Fruit fly (Drosophila melanogaster) whole organism, wandering third instar larva: ENCODE measurements around the gene Pgk.

Experiments
- Abd-B ChIP-seq: fragments of >200 bp; optimal IDR thresholded peaks from 2 replicates; lab custom pipeline; 2017; ENCODE audit warnings: missing biosample characterization, missing genetic modification characterization
- CG32264 ChIP-seq: fragments of 200-800 bp; sonication (Bioruptor generic); optimal IDR thresholded peaks from 2 replicates; lab custom pipeline; 2016; ENCODE audit warnings: missing biosample characterization, missing genetic modification characterization
- CG9705 ChIP-seq: fragments of 200-800 bp; sonication (Bioruptor generic); optimal IDR thresholded peaks from 2 replicates; lab custom pipeline; 2018; ENCODE audit warnings: missing biosample characterization, mild to moderate bottlenecking, missing genetic modification characterization
- CrebA ChIP-seq: fragments of 200-800 bp; sonication (Bioruptor generic); optimal IDR thresholded peaks from 2 replicates; lab custom pipeline; 2016; ENCODE audit warnings: missing biosample characterization, mild to moderate bottlenecking, missing genetic modification characterization, borderline replicate concordance
- Dfd ChIP-seq: fragments of >200 bp; optimal IDR thresholded peaks from 2 replicates; lab custom pipeline; 2017; ENCODE audit warnings: missing biosample characterization, missing genetic modification characterization
- Dif ChIP-seq: fragments of 200-275, 200-300 bp; sonication (Bioruptor generic); optimal IDR thresholded peaks from 2 replicates; lab custom pipeline; 2018; ENCODE audit warnings: missing biosample characterization, missing genetic modification characterization; ENCODE audit not compliant: partially characterized antibody
- GATAd ChIP-seq: sonication (Bioruptor generic); optimal IDR thresholded peaks from 2 replicates; lab custom pipeline; 2016; ENCODE audit warnings: missing biosample characterization, missing genetic modification characterization
- HLH106 ChIP-seq: fragments of 200-800 bp; optimal IDR thresholded peaks from 3 replicates; lab custom pipeline; 2019; ENCODE audit warnings: missing biosample characterization, mild to moderate bottlenecking, missing genetic modification characterization, moderate library complexity
- Hnf4 ChIP-seq: fragments of 200-800 bp; sonication (Bioruptor generic); optimal IDR thresholded peaks from 2 replicates; lab custom pipeline; 2016; ENCODE audit warnings: missing biosample characterization, mild to moderate bottlenecking, missing genetic modification characterization
- Hr78 ChIP-seq: fragments of >200 bp; optimal IDR thresholded peaks from 2 replicates; lab custom pipeline; 2017; ENCODE audit warnings: missing biosample characterization, missing genetic modification characterization
- Hr83 ChIP-seq: fragments of 200-300 bp; sonication (Bioruptor generic); optimal IDR thresholded peaks from 2 replicates; lab custom pipeline; 2016; ENCODE audit warnings: missing biosample characterization, mild to moderate bottlenecking, missing genetic modification characterization, moderate library complexity; ENCODE audit not compliant: poor library complexity, severe bottlenecking
- Jra ChIP-seq: sonication (Bioruptor generic); optimal IDR thresholded peaks from 2 replicates; lab custom pipeline; 2016; ENCODE audit warnings: missing biosample characterization, missing genetic modification characterization
- Mio ChIP-seq: sonication (Bioruptor generic); optimal IDR thresholded peaks from 2 replicates; lab custom pipeline; 2016; ENCODE audit warnings: missing biosample characterization, missing genetic modification characterization
- Myc ChIP-seq: fragments of >200 bp; optimal IDR thresholded peaks from 2 replicates; lab custom pipeline; 2017
- N ChIP-seq: fragments of >200 bp; optimal IDR thresholded peaks from 2 replicates; lab custom pipeline; 2018; ENCODE audit warnings: missing biosample characterization, missing external identifiers, missing genetic modification characterization
- OdsH ChIP-seq: fragments of 200-800 bp; sonication (Bioruptor generic); optimal IDR thresholded peaks from 2 replicates; lab custom pipeline; 2016; ENCODE audit warnings: missing biosample characterization, mild to moderate bottlenecking, missing genetic modification characterization
- Rel ChIP-seq, 2 experiments: fragments of 200-800 bp; sonication (Bioruptor generic) in 1 of 2; optimal IDR thresholded peaks; 2 replicates in 1 of 2; 3 replicates in 1 of 2; lab custom pipeline; 2016 to 2019; ENCODE audit warnings: mild to moderate bottlenecking in 2 of 2, missing biosample characterization in 2 of 2, missing genetic modification characterization in 2 of 2, moderate library complexity in 1 of 2
- Sp1 ChIP-seq: fragments of 200-800 bp; sonication (Bioruptor generic); optimal IDR thresholded peaks from 3 replicates; lab custom pipeline; 2019; ENCODE audit warnings: missing biosample characterization, mild to moderate bottlenecking, missing genetic modification characterization, moderate library complexity
- Vsx2 ChIP-seq: fragments of 200-300, 225-300 bp; sonication (Bioruptor generic); optimal IDR thresholded peaks from 2 replicates; lab custom pipeline; 2018; ENCODE audit warnings: missing biosample characterization, missing genetic modification characterization; ENCODE audit not compliant: partially characterized antibody
- br ChIP-seq: fragments of 200-800 bp; sonication (Bioruptor generic); optimal IDR thresholded peaks from 2 replicates; lab custom pipeline; 2016; ENCODE audit warnings: missing biosample characterization, missing genetic modification characterization
- brk ChIP-seq: fragments of 200-800 bp; sonication (Bioruptor generic); optimal IDR thresholded peaks from 2 replicates; lab custom pipeline; 2016; ENCODE audit warnings: missing biosample characterization, mild to moderate bottlenecking, missing genetic modification characterization
- dl ChIP-seq, 2 experiments: fragments of 175-275, 200-275 bp in 1 of 2; fragments of 200-275 bp in 1 of 2; sonication (Bioruptor generic); optimal IDR thresholded peaks; lab custom pipeline; 2018; ENCODE audit warnings: mild to moderate bottlenecking in 2 of 2, missing biosample characterization in 2 of 2, missing genetic modification characterization in 2 of 2, moderate library complexity in 2 of 2; ENCODE audit not compliant: partially characterized antibody in 2 of 2, insufficient read depth in 1 of 2
- dmrt93B ChIP-seq: fragments of 200-800 bp; sonication (Bioruptor generic); optimal IDR thresholded peaks from 2 replicates; lab custom pipeline; 2018; ENCODE audit warnings: missing biosample characterization, mild to moderate bottlenecking, missing genetic modification characterization
- dsf ChIP-seq: sonication (Bioruptor generic); optimal IDR thresholded peaks from 2 replicates; lab custom pipeline; 2016; ENCODE audit warnings: missing biosample characterization, missing genetic modification characterization, borderline replicate concordance
- ey ChIP-seq: fragments of 200-800 bp; sonication (Bioruptor generic); optimal IDR thresholded peaks from 2 replicates; lab custom pipeline; 2016; ENCODE audit warnings: missing biosample characterization, missing genetic modification characterization
- foxo ChIP-seq, 2 experiments: fragments of 200-800 bp; sonication (Bioruptor generic); optimal IDR thresholded peaks; 2 replicates in 1 of 2; 3 replicates in 1 of 2; lab custom pipeline; 2016 to 2017; ENCODE audit warnings: missing biosample characterization in 2 of 2, missing genetic modification characterization in 2 of 2
- fru ChIP-seq: fragments of 200-800 bp; sonication (Bioruptor generic); optimal IDR thresholded peaks from 3 replicates; lab custom pipeline; 2016; ENCODE audit warnings: missing biosample characterization, mild to moderate bottlenecking, missing genetic modification characterization
- h ChIP-seq: fragments of 200-800 bp; sonication (Bioruptor generic); optimal IDR thresholded peaks from 3 replicates; lab custom pipeline; 2016; ENCODE audit warnings: missing biosample characterization, mild to moderate bottlenecking, missing genetic modification characterization
- jim ChIP-seq: fragments of 175-275, 200-325 bp; sonication (Bioruptor generic); optimal IDR thresholded peaks from 2 replicates; lab custom pipeline; 2016; ENCODE audit warnings: missing biosample characterization, mild to moderate bottlenecking, missing genetic modification characterization
- lola ChIP-seq: fragments of >200 bp; optimal IDR thresholded peaks from 2 replicates; lab custom pipeline; 2017; ENCODE audit warnings: missing biosample characterization, missing genetic modification characterization
- pan ChIP-seq: fragments of >200 bp; optimal IDR thresholded peaks from 2 replicates; lab custom pipeline; 2017
- psq ChIP-seq: fragments of 200-800 bp; sonication (Bioruptor generic); optimal IDR thresholded peaks from 3 replicates; lab custom pipeline; 2017; ENCODE audit warnings: missing biosample characterization, mild to moderate bottlenecking, missing genetic modification characterization, moderate library complexity
- rgr ChIP-seq: fragments of 200-800 bp; sonication (Bioruptor generic); optimal IDR thresholded peaks from 3 replicates; lab custom pipeline; 2016; ENCODE audit warnings: missing biosample characterization, mild to moderate bottlenecking, missing genetic modification characterization
- sage ChIP-seq: fragments of 200-800 bp; sonication (Bioruptor generic); optimal IDR thresholded peaks from 2 replicates; lab custom pipeline; 2016; ENCODE audit warnings: missing biosample characterization, mild to moderate bottlenecking, missing genetic modification characterization
- sv ChIP-seq: fragments of 200-800 bp; sonication (Bioruptor generic); optimal IDR thresholded peaks from 3 replicates; lab custom pipeline; 2016; ENCODE audit warnings: missing biosample characterization, missing genetic modification characterization
- tai ChIP-seq: sonication (Bioruptor generic); optimal IDR thresholded peaks from 2 replicates; lab custom pipeline; 2016; ENCODE audit warnings: missing biosample characterization, missing genetic modification characterization
- usp ChIP-seq: fragments of >200 bp; optimal IDR thresholded peaks from 2 replicates; lab custom pipeline; 2017; ENCODE audit warnings: missing biosample characterization, missing genetic modification characterization
- woc ChIP-seq: sonication (Bioruptor generic); optimal IDR thresholded peaks from 2 replicates; lab custom pipeline; 2016; ENCODE audit warnings: missing biosample characterization, mild to moderate bottlenecking, missing genetic modification characterization

Gene Pgk

DNA sequence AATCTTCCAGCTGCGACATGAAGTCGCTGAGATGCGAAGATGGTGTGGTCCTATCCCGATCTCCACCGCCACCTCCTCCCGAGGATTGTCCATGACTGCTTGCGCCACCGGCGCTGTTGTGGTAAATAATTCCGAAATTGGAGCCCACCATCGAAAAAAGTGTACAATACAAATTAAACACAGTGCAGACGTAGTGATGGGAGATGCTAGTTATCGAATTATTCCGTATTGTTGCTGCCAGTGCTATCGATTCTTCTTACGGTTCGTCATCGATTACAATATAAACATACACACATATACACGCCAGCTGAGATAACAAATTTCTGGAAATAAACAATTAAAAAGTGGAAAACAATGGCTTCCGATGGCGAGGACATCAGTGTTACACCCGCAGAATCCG, 14.8 kb upstream of the Pgk start, which contains the start of the genes Taf10b and Taf10:
Gene Taf10b, minus strand, starts transcription at position 219 of the 400 bp plus-strand sequence.
Gene Taf10, plus strand, starts transcription at position 264 of the 400 bp plus-strand sequence.
- TF ChIP-seq jim (no peak), rgr (GFP tag; lab: Kevin White, UChicago) (peak; percentile 31), Hr83 (peak; percentile 2), h (peak; percentile 4), HLH106 (tag; lab: Kevin White, UChicago) (no peak), Sp1 (GFP tag; lab: Kevin White, UChicago) (peak; percentile 18), Rel (GFP tag; optimal IDR thresholded peaks at IDR 0.05; lab: Kevin White, UChicago) (no peak), Rel (tag; optimal IDR thresholded peaks at IDR 0.05; lab: Kevin White, UChicago) (peak; percentile 41)

DNA sequence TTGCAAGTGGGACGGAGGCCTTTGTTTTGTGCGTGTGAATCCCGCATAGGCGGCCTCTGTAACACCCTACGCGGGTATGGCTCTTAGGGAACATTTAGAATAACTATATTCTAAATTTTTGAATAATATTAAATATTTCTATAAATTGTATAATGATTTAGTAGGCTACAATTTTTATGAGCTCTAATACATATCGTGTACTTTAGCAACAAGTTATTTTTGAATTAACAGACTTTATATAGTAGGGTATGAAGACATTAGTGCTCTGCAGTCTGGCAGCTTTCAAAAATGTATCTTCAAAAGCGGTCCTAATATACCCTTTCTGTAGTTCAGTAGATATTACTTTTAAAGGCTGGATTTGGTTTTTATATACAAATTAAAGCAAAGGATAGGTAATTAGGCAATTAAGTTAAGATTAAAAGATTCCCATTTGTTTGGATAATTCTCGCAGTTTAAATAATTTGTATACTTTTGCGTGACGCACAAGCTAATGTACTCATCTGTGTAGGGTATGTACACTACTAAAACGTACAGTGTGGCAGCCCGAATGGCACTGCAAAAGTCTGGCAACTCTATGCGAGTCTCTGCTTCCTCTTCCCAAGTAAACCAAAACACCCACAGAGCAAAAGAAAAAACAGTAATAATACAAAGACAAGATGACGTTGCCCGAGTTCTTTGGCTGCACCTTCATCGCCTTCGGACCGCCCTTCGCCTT, 12.9 kb upstream of the Pgk start, which contains the start of the genes Snx21 and aph-1:
Gene Snx21, minus strand, starts transcription at position 7 of the 715 bp plus-strand sequence.
Gene aph-1, plus strand, starts transcription at position 575 of the 715 bp plus-strand sequence.
- TF ChIP-seq Dfd (GFP tag; lab: Kevin White, UChicago): no peak
- no peak for TF ChIP-seq tai (GFP tag; lab: Kevin White, UChicago)
- TF ChIP-seq pan (lab: Kevin White, UChicago): no peak
- no peak for TF ChIP-seq CrebA (GFP tag; lab: Kevin White, UChicago)
- peak; percentile 82 for TF ChIP-seq dmrt93B
- peak; percentile 89 for TF ChIP-seq CG9705 (GFP tag; lab: Kevin White, UChicago)
- no peak for TF ChIP-seq Dif (GFP tag; lab: Kevin White, UChicago)
- peak; percentile 66 for TF ChIP-seq Hr83
- no peak for TF ChIP-seq N (GFP tag; lab: Kevin White, UChicago)
- TF ChIP-seq Hnf4 (GFP tag; lab: Kevin White, UChicago): peak; percentile 87
- peak; percentile 98 for TF ChIP-seq woc
- TF ChIP-seq CG32264 (GFP tag; lab: Kevin White, UChicago): peak; percentile 66
- TF ChIP-seq Mio (GFP tag; lab: Kevin White, UChicago): peak; percentile 56
- peak in 1 of 2 experiments; percentile 93 for TF ChIP-seq foxo (GFP tag; optimal IDR thresholded peaks at IDR 0.05; lab: Kevin White, UChicago)
- TF ChIP-seq ey (GFP tag; lab: Kevin White, UChicago): peak; percentile 90
- TF ChIP-seq Jra (GFP tag; lab: Kevin White, UChicago): peak; percentile 69
- TF ChIP-seq brk (GFP tag; lab: Kevin White, UChicago): no peak
- peak; percentile 89 for TF ChIP-seq OdsH (GFP tag; lab: Kevin White, UChicago)
- TF ChIP-seq h: peak; percentile 88
- peak; percentile 34 for TF ChIP-seq Myc (lab: Kevin White, UChicago)
- peak; percentile 93 for TF ChIP-seq Sp1 (GFP tag; lab: Kevin White, UChicago)
- no peak for TF ChIP-seq sage (GFP tag; lab: Kevin White, UChicago)
- TF ChIP-seq psq (GFP tag; lab: Kevin White, UChicago): peak; percentile 85
- peak; percentile 87 for TF ChIP-seq br
- TF ChIP-seq Hr78: no peak
- TF ChIP-seq dl (GFP tag; optimal IDR thresholded peaks at IDR 0.05; lab: Kevin White, UChicago; ENCODE audit: insufficient read depth in 1 of 2, partially characterized antibody in 2 of 2): no peak
- peak; percentile 94 for TF ChIP-seq HLH106 (tag; lab: Kevin White, UChicago)
- TF ChIP-seq Abd-B (GFP tag; lab: Kevin White, UChicago): no peak
- TF ChIP-seq Rel (GFP tag; optimal IDR thresholded peaks at IDR 0.05; lab: Kevin White, UChicago): peak; percentile 91
- TF ChIP-seq Rel (tag; optimal IDR thresholded peaks at IDR 0.05; lab: Kevin White, UChicago): peak; percentile 89
- no peak for TF ChIP-seq Vsx2
- TF ChIP-seq fru (GFP tag; lab: Kevin White, UChicago): peak; percentile 90
- TF ChIP-seq GATAd: no peak
- TF ChIP-seq usp: no peak
- TF ChIP-seq jim: peak; percentile 16
- no peak for TF ChIP-seq lola (GFP tag; lab: Kevin White, UChicago)
- TF ChIP-seq dsf: peak; percentile 67
- TF ChIP-seq rgr (GFP tag; lab: Kevin White, UChicago): peak; percentile 91
- peak; percentile 83 for TF ChIP-seq sv (GFP tag; lab: Kevin White, UChicago)
- TF ChIP-seq, all 38 proteins: peak for 23
